Fruit fly (Drosophila melanogaster) whole organism, embryonic: Measurements from ENCODE around the gene Spn28Dc.
A peak's percentile ranks its signal among the peaks of the same experiment; 100 is the strongest.

ENCODE experiments used
- BEAF-32 ChIP-seq: fragments of 200-800 bp; sonication (Bioruptor generic); optimal IDR thresholded peaks from 3 replicates; lab custom pipeline; 2017; ENCODE audit warnings: missing biosample characterization, missing genetic modification characterization, mild to moderate bottlenecking, moderate library complexity, missing genetic modification reagents
- CG11398 ChIP-seq: fragments of 200-800 bp; sonication (Bioruptor generic); optimal IDR thresholded peaks from 2 replicates; lab custom pipeline; 2016; ENCODE audit warnings: missing biosample characterization, missing genetic modification characterization
- CG12236 ChIP-seq: fragments of 200-800 bp; sonication (Bioruptor generic); optimal IDR thresholded peaks from 2 replicates; lab custom pipeline; 2016; ENCODE audit warnings: missing biosample characterization, missing genetic modification characterization
- CG15011 ChIP-seq: fragments of 200-800 bp; sonication (Bioruptor generic); optimal IDR thresholded peaks from 3 replicates; lab custom pipeline; 2018; ENCODE audit warnings: missing biosample characterization, mild to moderate bottlenecking, missing genetic modification characterization
- CG15073 ChIP-seq: fragments of 200-800 bp; sonication (Bioruptor generic); optimal IDR thresholded peaks from 2 replicates; lab custom pipeline; 2016; ENCODE audit warnings: missing biosample characterization, missing genetic modification characterization
- CG15269 ChIP-seq: fragments of 200-800 bp; sonication (Bioruptor generic); optimal IDR thresholded peaks from 2 replicates; lab custom pipeline; 2018; ENCODE audit warnings: missing biosample characterization, mild to moderate bottlenecking, missing genetic modification characterization, moderate library complexity
- CG1603 ChIP-seq: fragments of 200-800 bp; sonication (Bioruptor generic); optimal IDR thresholded peaks from 2 replicates; lab custom pipeline; 2019; ENCODE audit warnings: missing biosample characterization, mild to moderate bottlenecking, missing genetic modification characterization, moderate library complexity
- CG16779 ChIP-seq: fragments of 200-800 bp; sonication (Bioruptor generic); IDR thresholded peaks from 2 replicates; pipeline ENCODE4 v1.3.6; 2022; ENCODE audit warnings: missing biosample characterization, missing genetic modification characterization
- CG17802 ChIP-seq: fragments of 200-800 bp; sonication (Bioruptor generic); optimal IDR thresholded peaks from 2 replicates; lab custom pipeline; 2018; ENCODE audit warnings: missing biosample characterization, mild to moderate bottlenecking, missing genetic modification characterization, moderate library complexity
- CG18476 ChIP-seq: fragments of 200-800 bp; sonication (Bioruptor generic); optimal IDR thresholded peaks from 2 replicates; lab custom pipeline; 2016; ENCODE audit warnings: missing biosample characterization, mild to moderate bottlenecking, missing genetic modification characterization
- CG31441 ChIP-seq: fragments of 200-800 bp; sonication (Bioruptor generic); IDR thresholded peaks from 2 replicates; pipeline ENCODE4 v1.3.6; 2022; ENCODE audit warnings: missing biosample characterization, missing genetic modification characterization
- CG3163 ChIP-seq: fragments of 200-800 bp; sonication (Bioruptor generic); optimal IDR thresholded peaks from 3 replicates; lab custom pipeline; 2016; ENCODE audit warnings: missing biosample characterization, missing genetic modification characterization
- CG4282 ChIP-seq: fragments of 200-800 bp; sonication (Bioruptor generic); optimal IDR thresholded peaks from 2 replicates; lab custom pipeline; 2016; ENCODE audit warnings: missing biosample characterization, missing genetic modification characterization
- CG6175 ChIP-seq: fragments of 200-800 bp; sonication (Bioruptor generic); IDR thresholded peaks from 3 replicates; pipeline ENCODE4 v1.3.6; 2022; ENCODE audit warnings: missing biosample characterization, missing genetic modification characterization
- CG8089 ChIP-seq: fragments of 200-800 bp; sonication (Bioruptor generic); optimal IDR thresholded peaks from 3 replicates; lab custom pipeline; 2016; ENCODE audit warnings: missing biosample characterization, missing genetic modification characterization
- CG9215 ChIP-seq: fragments of 200-800 bp; sonication (Bioruptor generic); IDR thresholded peaks from 2 replicates; pipeline ENCODE4 v1.3.6; 2022; ENCODE audit warnings: missing biosample characterization, missing genetic modification characterization
- CG9797 ChIP-seq: fragments of 200-800 bp; sonication (Bioruptor generic); optimal IDR thresholded peaks from 3 replicates; lab custom pipeline; 2018; ENCODE audit warnings: missing biosample characterization, mild to moderate bottlenecking, missing genetic modification characterization
- Dad ChIP-seq: fragments of 200-800 bp; sonication (Bioruptor generic); optimal IDR thresholded peaks from 3 replicates; lab custom pipeline; 2016; ENCODE audit warnings: missing biosample characterization, missing genetic modification characterization
- Dref ChIP-seq: fragments of 200-800 bp; sonication (Bioruptor generic); IDR thresholded peaks from 2 replicates; pipeline ENCODE4 v1.3.6; 2022; ENCODE audit warnings: missing biosample characterization, missing genetic modification characterization
- Kr ChIP-seq: fragments of 200-800 bp; sonication (Bioruptor generic); optimal IDR thresholded peaks from 2 replicates; lab custom pipeline; 2017; ENCODE audit warnings: missing biosample characterization, mild to moderate bottlenecking, missing genetic modification characterization
- MBD-R2 ChIP-seq: fragments of 200-800 bp; sonication (Bioruptor generic); IDR thresholded peaks from 2 replicates; pipeline ENCODE4 v1.3.6; 2022; ENCODE audit warnings: missing biosample characterization, missing genetic modification characterization
- Meics ChIP-seq: fragments of 200-800 bp; sonication (Bioruptor generic); optimal IDR thresholded peaks from 2 replicates; lab custom pipeline; 2017; ENCODE audit warnings: missing biosample characterization, mild to moderate bottlenecking, missing genetic modification characterization
- Mes4 ChIP-seq: fragments of 200-800 bp; sonication (Bioruptor generic); optimal IDR thresholded peaks from 2 replicates; lab custom pipeline; 2016; ENCODE audit warnings: missing biosample characterization, missing genetic modification characterization
- Nf-YC ChIP-seq: fragments of 200-800 bp; optimal IDR thresholded peaks from 3 replicates; lab custom pipeline; 2019; ENCODE audit warnings: missing biosample characterization, mild to moderate bottlenecking, missing genetic modification characterization, moderate library complexity
- Opbp ChIP-seq: fragments of 200-800 bp; sonication (Bioruptor generic); IDR thresholded peaks from 3 replicates; pipeline ENCODE4 v1.3.6; 2022; ENCODE audit warnings: missing biosample characterization, missing genetic modification characterization; ENCODE audit not compliant: partially characterized antibody
- PHDP ChIP-seq: fragments of 200-800 bp; sonication (Bioruptor generic); optimal IDR thresholded peaks from 3 replicates; lab custom pipeline; 2018; ENCODE audit warnings: missing biosample characterization, mild to moderate bottlenecking, missing genetic modification characterization, moderate library complexity
- Pdp1 ChIP-seq, 2 experiments: fragments of 200-800 bp; sonication (Bioruptor generic); optimal IDR thresholded peaks; 3 replicates each; lab custom pipeline; 2016; ENCODE audit warnings: missing biosample characterization in 2 of 2, missing genetic modification characterization in 2 of 2, mild to moderate bottlenecking in 1 of 2, moderate library complexity in 1 of 2
- Ravus ChIP-seq: fragments of 200-800 bp; sonication (Bioruptor generic); IDR thresholded peaks from 2 replicates; pipeline ENCODE4 v1.3.6; 2022; ENCODE audit warnings: missing biosample characterization, missing genetic modification characterization
- amos ChIP-seq: fragments of 200-800 bp; sonication (Bioruptor generic); IDR thresholded peaks from 2 replicates; pipeline ENCODE4 v1.3.6; 2022; ENCODE audit warnings: missing biosample characterization, missing genetic modification characterization; ENCODE audit not compliant: partially characterized antibody
- cg ChIP-seq: fragments of 200-800 bp; sonication (Bioruptor generic); optimal IDR thresholded peaks from 3 replicates; lab custom pipeline; 2019; ENCODE audit warnings: missing biosample characterization, mild to moderate bottlenecking, missing genetic modification characterization, moderate library complexity
- chm ChIP-seq: fragments of 200-800 bp; sonication (Bioruptor generic); IDR thresholded peaks from 2 replicates; pipeline ENCODE4 v1.3.6; 2022; ENCODE audit warnings: missing biosample characterization, missing genetic modification characterization
- chn ChIP-seq: fragments of 200-800 bp; sonication (Bioruptor generic); optimal IDR thresholded peaks from 2 replicates; lab custom pipeline; 2016; ENCODE audit warnings: missing biosample characterization, missing genetic modification characterization
- cwo ChIP-seq: fragments of 200-800 bp; sonication (Bioruptor generic); optimal IDR thresholded peaks from 3 replicates; lab custom pipeline; 2017; ENCODE audit warnings: missing biosample characterization, missing genetic modification characterization, mild to moderate bottlenecking, moderate library complexity, missing genetic modification reagents
- dpn ChIP-seq, 2 experiments: fragments of 200-800 bp; sonication (Bioruptor generic); optimal IDR thresholded peaks; 3 replicates each; lab custom pipeline; 2016; ENCODE audit warnings: missing biosample characterization in 2 of 2, missing genetic modification characterization in 2 of 2
- fd64A ChIP-seq: fragments of 200-800 bp; sonication (Bioruptor generic); optimal IDR thresholded peaks from 3 replicates; lab custom pipeline; 2018; ENCODE audit warnings: missing biosample characterization, mild to moderate bottlenecking, missing genetic modification characterization
- fru ChIP-seq: fragments of >200 bp; optimal IDR thresholded peaks from 2 replicates; lab custom pipeline; 2017
- grau ChIP-seq: fragments of 200-800 bp; optimal IDR thresholded peaks from 3 replicates; lab custom pipeline; 2019; ENCODE audit warnings: missing biosample characterization, mild to moderate bottlenecking, missing genetic modification characterization, moderate library complexity
- jing ChIP-seq: fragments of 200-800 bp; sonication (Bioruptor generic); optimal IDR thresholded peaks from 2 replicates; lab custom pipeline; 2018; ENCODE audit warnings: missing biosample characterization, mild to moderate bottlenecking, missing genetic modification characterization
- jumu ChIP-seq: fragments of 200-800 bp; sonication (Bioruptor generic); optimal IDR thresholded peaks from 3 replicates; lab custom pipeline; 2016; ENCODE audit warnings: missing biosample characterization, missing genetic modification characterization
- lmd ChIP-seq: fragments of 200-800 bp; sonication (Bioruptor generic); IDR thresholded peaks from 2 replicates; pipeline ENCODE4 v1.3.6; 2022; ENCODE audit warnings: missing biosample characterization, missing genetic modification characterization
- org-1 ChIP-seq: fragments of 200-800 bp; sonication (Bioruptor generic); optimal IDR thresholded peaks from 2 replicates; lab custom pipeline; 2017; ENCODE audit warnings: missing biosample characterization, missing genetic modification characterization
- pan ChIP-seq, 4 experiments: fragments of >200 bp in 3 of 4; fragments of 200-800 bp in 1 of 4; sonication (Bioruptor generic) in 1 of 4; optimal IDR thresholded peaks in 3 of 4; IDR thresholded peaks in 1 of 4; 2 replicates each; pipeline versions ENCODE4 v1.3.6 to Lab custom; 2017 to 2022; ENCODE audit warnings: missing biosample characterization in 2 of 4, missing genetic modification characterization in 2 of 4, mixed read lengths in 1 of 4
- schlank ChIP-seq: fragments of 200-800 bp; sonication (Bioruptor generic); optimal IDR thresholded peaks from 2 replicates; lab custom pipeline; 2018; ENCODE audit warnings: missing biosample characterization, mild to moderate bottlenecking, missing genetic modification characterization
- scrt ChIP-seq: fragments of 200-800 bp; sonication (Bioruptor generic); optimal IDR thresholded peaks from 2 replicates; lab custom pipeline; 2018; ENCODE audit warnings: missing biosample characterization, mild to moderate bottlenecking, missing genetic modification characterization, moderate library complexity
- sug ChIP-seq: fragments of 200-800 bp; optimal IDR thresholded peaks from 2 replicates; lab custom pipeline; 2019; ENCODE audit warnings: missing biosample characterization, mild to moderate bottlenecking, missing genetic modification characterization, moderate library complexity
- wdn ChIP-seq: fragments of 200-800 bp; sonication (Bioruptor generic); IDR thresholded peaks from 2 replicates; pipeline ENCODE4 v1.3.6; 2022; ENCODE audit warnings: missing biosample characterization, missing genetic modification characterization
- z ChIP-seq: fragments of 200-800 bp; sonication (Bioruptor generic); IDR thresholded peaks from 3 replicates; pipeline ENCODE4 v1.3.6; 2022; ENCODE audit warnings: missing biosample characterization, missing genetic modification characterization
- zf30C ChIP-seq: fragments of 200-800 bp; sonication (Bioruptor generic); optimal IDR thresholded peaks from 3 replicates; lab custom pipeline; 2018; ENCODE audit warnings: missing biosample characterization, mild to moderate bottlenecking, missing genetic modification characterization

The Spn28Dc gene

dm6 chr2L:8001694-8002627 is 5.0 kb downstream of the Spn28Dc start (continued):
- TF ChIP-seq cwo (GFP tag; lab: Kevin White, UChicago) (peak; percentile 100), CG15073 (GFP tag; lab: Kevin White, UChicago) (no peak), schlank (tag; lab: Kevin White, UChicago) (peak; percentile 48), jumu (GFP tag; lab: Kevin White, UChicago) (peak; percentile 74), CG15011 (peak; percentile 86), amos (GFP tag; lab: Robert Waterston, UW) (no peak), grau (tag; lab: Kevin White, UChicago) (peak; percentile 91), Dad (GFP tag; lab: Kevin White, UChicago) (peak; percentile 75), CG4282 (peak; percentile 42), BEAF-32 (GFP tag; lab: Kevin White, UChicago) (peak; percentile 13), wdn (GFP tag; lab: Robert Waterston, UW) (peak; percentile 79), Nf-YC (tag; lab: Kevin White, UChicago) (peak; percentile 85), MBD-R2 (GFP tag; lab: Robert Waterston, UW) (peak; percentile 40; the same call in 1 of the 2 replicates), CG18476 (GFP tag; lab: Kevin White, UChicago) (peak; percentile 86), CG9215 (GFP tag; lab: Robert Waterston, UW) (peak; percentile 81), CG12236 (GFP tag; lab: Kevin White, UChicago) (peak; percentile 73), CG9797 (peak; percentile 4), CG17802 (no peak), Meics (peak; percentile 92), Kr (no peak), z (no peak), Pdp1 (GFP tag; optimal IDR thresholded peaks at IDR 0.05; lab: Kevin White, UChicago) (peak; percentile 73 to 80), CG6175 (GFP tag; lab: Robert Waterston, UW) (0 out of 3 replicates have a peak, but pooled peaks have one; percentile 43), scrt (GFP tag; lab: Kevin White, UChicago) (peak; percentile 75), org-1 (GFP tag; lab: Kevin White, UChicago) (peak; percentile 88), Dref (GFP tag; lab: Robert Waterston, UW) (no peak), CG3163 (GFP tag; lab: Kevin White, UChicago) (peak; percentile 48), Opbp (GFP tag; lab: Robert Waterston, UW) (no peak), fru (lab: Kevin White, UChicago) (no peak), CG8089 (GFP tag; lab: Kevin White, UChicago) (peak; percentile 77), pan (optimal IDR thresholded peaks at IDR 0.05; lab: Kevin White, UChicago) (no peak), pan (GFP tag; optimal IDR thresholded peaks at IDR 0.05 in 1 of 2, IDR thresholded peaks at IDR 0.05 in 1 of 2) (peak in 1 of 2 experiments; percentile 87), Mes4 (GFP tag; lab: Kevin White, UChicago) (peak; percentile 70), Ravus (GFP tag; lab: Robert Waterston, UW) (peak; percentile 65), chn (GFP tag; lab: Kevin White, UChicago) (peak; percentile 80), dpn (GFP tag; optimal IDR thresholded peaks at IDR 0.05; lab: Kevin White, UChicago) (peak; percentile 84 to 85), lmd (GFP tag; lab: Robert Waterston, UW) (peak; percentile 87), CG15269 (tag; lab: Kevin White, UChicago) (peak; percentile 91), CG31441 (GFP tag; lab: Robert Waterston, UW) (peak; percentile 91), jing (GFP tag; lab: Kevin White, UChicago) (peak; percentile 73), PHDP (tag; lab: Kevin White, UChicago) (peak; percentile 81), sug (tag; lab: Kevin White, UChicago) (peak; percentile 85), CG11398 (GFP tag; lab: Kevin White, UChicago) (peak; percentile 46), cg (GFP tag; lab: Kevin White, UChicago) (no peak), CG1603 (tag; lab: Kevin White, UChicago) (peak; percentile 65), zf30C (GFP tag; lab: Kevin White, UChicago) (no peak), chm (GFP tag; lab: Robert Waterston, UW) (peak; percentile 78; the same call in 1 of the 2 replicates), fd64A (GFP tag; lab: Kevin White, UChicago) (peak; percentile 37), CG16779 (GFP tag; lab: Robert Waterston, UW) (0 out of 2 replicates have a peak, but pooled peaks have one; percentile 36)
